Worm (Caenorhabditis elegans) whole organism, L4 larva: ENCODE measurements around the gene F47B7.3.
A peak's percentile ranks its signal among the peaks of the same experiment; 100 is the strongest.

ENCODE experiments used
- F37D6.2 ChIP-seq: sonication (generic microtip); optimal IDR thresholded peaks from 2 replicates; lab custom pipeline; 2016; ENCODE audit warnings: mild to moderate bottlenecking, missing genetic modification characterization, missing compliant biosample characterization
- F49E8.2 ChIP-seq: sonication (generic microtip); optimal IDR thresholded peaks from 2 replicates; lab custom pipeline; 2016; ENCODE audit warnings: missing compliant biosample characterization, mild to moderate bottlenecking, missing genetic modification characterization, borderline replicate concordance
- Y105C5A.15 ChIP-seq: fragments of 200-800 bp; sonication (Bioruptor generic); IDR thresholded peaks from 2 replicates; pipeline ENCODE4 v1.3.6; 2022; ENCODE audit warnings: missing genetic modification characterization, missing compliant biosample characterization
- Y48G9A.11 ChIP-seq: fragments of 200-800 bp; sonication (Bioruptor generic); IDR thresholded peaks from 2 replicates; pipeline ENCODE4 v1.3.6; 2022; ENCODE audit warnings: missing genetic modification reagents, missing genetic modification characterization, missing compliant biosample characterization
- aha-1 ChIP-seq: fragments of 150-350 bp; peaks from one replicate; lab custom pipeline; 2014; ENCODE audit warnings: missing biosample characterization, missing genetic modification characterization
- ceh-32 ChIP-seq: sonication (generic microtip); optimal IDR thresholded peaks from 2 replicates; lab custom pipeline; 2016; ENCODE audit warnings: mild to moderate bottlenecking, missing genetic modification characterization, missing compliant biosample characterization; ENCODE audit not compliant: poor library complexity
- ceh-62 ChIP-seq: sonication (generic microtip); optimal IDR thresholded peaks from 2 replicates; lab custom pipeline; 2017; ENCODE audit warnings: missing biosample characterization, missing genetic modification characterization
- ces-1 ChIP-seq: fragments of 150-350 bp; sonication (generic microtip); optimal IDR thresholded peaks from 4 replicates; lab custom pipeline; 2014; ENCODE audit warnings: missing biosample characterization, missing genetic modification reagents, missing genetic modification characterization
- daf-16 ChIP-seq, 3 experiments: sonication (generic microtip); optimal IDR thresholded peaks; 2 replicates each; lab custom pipeline; 2016 to 2017; ENCODE audit warnings: missing genetic modification characterization in 3 of 3, missing genetic modification reagents in 3 of 3, mild to moderate bottlenecking in 2 of 3, missing compliant biosample characterization in 2 of 3, missing biosample characterization in 1 of 3, moderate library complexity in 1 of 3
- dmd-6 ChIP-seq: fragments of 200-800 bp; sonication (Bioruptor generic); IDR thresholded peaks from 2 replicates; pipeline ENCODE4 v1.3.6; 2022; ENCODE audit warnings: missing genetic modification reagents, missing genetic modification characterization, missing compliant biosample characterization
- duxl-1 ChIP-seq: sonication (generic microtip); optimal IDR thresholded peaks from 2 replicates; lab custom pipeline; 2016; ENCODE audit warnings: mild to moderate bottlenecking, missing genetic modification characterization, moderate library complexity, missing compliant biosample characterization; ENCODE audit not compliant: poor library complexity
- dve-1 ChIP-seq: sonication (generic microtip); optimal IDR thresholded peaks from 2 replicates; lab custom pipeline; 2017; ENCODE audit warnings: antibody characterized with exemption, mild to moderate bottlenecking, missing genetic modification characterization, missing compliant biosample characterization; ENCODE audit not compliant: insufficient read depth
- hlh-11 ChIP-seq: fragments of 200-800 bp; sonication (Bioruptor generic); optimal IDR thresholded peaks from 2 replicates; lab custom pipeline; 2018; ENCODE audit warnings: mild to moderate bottlenecking, missing genetic modification characterization, missing compliant biosample characterization
- hlh-30 ChIP-seq: sonication (generic microtip); optimal IDR thresholded peaks from 2 replicates; lab custom pipeline; 2017; ENCODE audit warnings: antibody characterized with exemption, mild to moderate bottlenecking, missing genetic modification characterization, missing compliant biosample characterization; ENCODE audit not compliant: insufficient read depth
- madf-9 ChIP-seq: fragments of 200-800 bp; sonication (Bioruptor generic); conservative IDR thresholded peaks from 2 replicates; pipeline ENCODE4 v1.3.6; 2022; ENCODE audit warnings: missing genetic modification reagents, missing genetic modification characterization, missing compliant biosample characterization
- mes-2 ChIP-seq: sonication (generic microtip); optimal IDR thresholded peaks from 2 replicates; lab custom pipeline; 2016; ENCODE audit warnings: missing genotype, mild to moderate bottlenecking, missing genetic modification characterization, missing compliant biosample characterization; ENCODE audit not compliant: poor library complexity, severe bottlenecking
- mxl-2 ChIP-seq: fragments of 200-800 bp; sonication (Bioruptor generic); conservative IDR thresholded peaks from 2 replicates; pipeline ENCODE4 v1.3.6; 2022; ENCODE audit warnings: missing genetic modification reagents, missing genetic modification characterization, missing compliant biosample characterization
- mxl-3 ChIP-seq: fragments of 200-800 bp; sonication (Bioruptor generic); optimal IDR thresholded peaks from 2 replicates; lab custom pipeline; 2018; ENCODE audit warnings: mild to moderate bottlenecking, missing genetic modification characterization, missing compliant biosample characterization
- nhr-237 ChIP-seq: sonication (generic microtip); optimal IDR thresholded peaks from 2 replicates; lab custom pipeline; 2017; ENCODE audit warnings: missing biosample characterization, missing genetic modification characterization
- nhr-28 ChIP-seq: fragments of 150-350 bp; optimal IDR thresholded peaks from 2 replicates; lab custom pipeline; 2014; ENCODE audit warnings: missing biosample characterization, missing genetic modification characterization
- nhr-41 ChIP-seq: fragments of 200-800 bp; sonication (Bioruptor generic); IDR thresholded peaks from 2 replicates; pipeline ENCODE4 v1.3.6; 2022; ENCODE audit warnings: missing genetic modification reagents, missing genetic modification characterization, missing compliant biosample characterization
- pqm-1 ChIP-seq: sonication (generic microtip); optimal IDR thresholded peaks from 2 replicates; lab custom pipeline; 2017; ENCODE audit warnings: missing biosample characterization, missing genetic modification characterization
- rbr-2 ChIP-seq: sonication (generic microtip); optimal IDR thresholded peaks from 2 replicates; lab custom pipeline; 2016; ENCODE audit warnings: missing genotype, missing genetic modification characterization, missing compliant biosample characterization
- tag-97 ChIP-seq: fragments of 200-800 bp; sonication (Bioruptor generic); IDR thresholded peaks from 2 replicates; pipeline ENCODE4 v1.3.6; 2022; ENCODE audit warnings: missing genetic modification characterization, missing compliant biosample characterization
- tra-1 ChIP-seq: fragments of 200-800 bp; sonication (Bioruptor generic); IDR thresholded peaks from 2 replicates; pipeline ENCODE4 v1.3.6; 2022; ENCODE audit warnings: missing genetic modification reagents, missing genetic modification characterization, missing compliant biosample characterization
- unc-39 ChIP-seq: sonication (generic microtip); optimal IDR thresholded peaks from 2 replicates; lab custom pipeline; 2017; ENCODE audit warnings: missing biosample characterization, missing genetic modification characterization
- unc-62 ChIP-seq, 3 experiments: fragments of 150-350 bp in 1 of 3; sonication (generic microtip); optimal IDR thresholded peaks in 2 of 3; peaks in 1 of 3; 1 replicate in 1 of 3; 2 replicates in 2 of 3; lab custom pipeline; 2014 to 2017; ENCODE audit warnings: missing biosample characterization in 3 of 3, missing genetic modification characterization in 3 of 3, missing genetic modification reagents in 3 of 3, missing genotype in 1 of 3
- ztf-7 ChIP-seq: fragments of 150-350 bp; optimal IDR thresholded peaks from 2 replicates; lab custom pipeline; 2014; ENCODE audit warnings: missing biosample characterization, missing genetic modification characterization

F47B7.3 gene

ce11 chrX:3787431-3788076 lies 23.4 kb upstream of the F47B7.3 start, which contains the start of gene pmpl-1 (continued):
- TF ChIP-seq mxl-3 (GFP tag; lab: Kevin White, UChicago) = peak; percentile 2
- TF ChIP-seq ceh-62 (tag; lab: Kevin White, UChicago) = no peak
- TF ChIP-seq dmd-6 = peak; percentile 22

- TF ChIP-seq tra-1 (GFP tag; lab: Robert Waterston, UW) (no peak), daf-16 (GFP tag; optimal IDR thresholded peaks at IDR 0.05; lab: Kevin White, UChicago) (no peak), daf-16 (tag; optimal IDR thresholded peaks at IDR 0.05; lab: Kevin White, UChicago) (peak; percentile 96), nhr-28 (peak; percentile 24), hlh-11 (tag; lab: Kevin White, UChicago) (no peak), Y48G9A.11 (GFP tag; lab: Robert Waterston, UW) (no peak), mes-2 (tag; lab: Kevin White, UChicago) (no peak), Y105C5A.15 (GFP tag; lab: Robert Waterston, UW) (no peak), pqm-1 (tag; lab: Kevin White, UChicago) (peak; percentile 32), F49E8.2 (tag; lab: Kevin White, UChicago) (no peak), dve-1 (peak; percentile 30), ztf-7 (no peak), tag-97 (GFP tag; lab: Robert Waterston, UW) (no peak), rbr-2 (tag; lab: Kevin White, UChicago) (no peak), hlh-30 (peak; percentile 13)
Observed at ce11 chrX:3785111-3785808, 21.1 kb upstream of the F47B7.3 start.

- TF ChIP-seq unc-62 (GFP tag; optimal IDR thresholded peaks at IDR 0.05 in 1 of 2; lab: Kevin White, UChicago) (peak in 1 of 2 experiments; percentile 97), unc-62 (tag; optimal IDR thresholded peaks at IDR 0.05; lab: Kevin White, UChicago) (no peak), unc-39 (tag; lab: Kevin White, UChicago) (no peak)
- TF ChIP-seq, all 104 proteins: peak for 1
Observed at ce11 chrX:3783659-3784058, 19.5 kb upstream of the F47B7.3 start.

- TF ChIP-seq hlh-30 (no peak), aha-1 (peak; percentile 27)
Observed at ce11 chrX:3781040-3781439, 16.8 kb upstream of the F47B7.3 start, which contains the start of gene marg-1. Gene marg-1 (minus strand): TSS chrX:3781140.

- TF ChIP-seq mxl-3 (GFP tag; lab: Kevin White, UChicago) (peak; percentile 5), unc-62 (GFP tag; optimal IDR thresholded peaks at IDR 0.05 in 1 of 2; lab: Kevin White, UChicago) (peak in 1 of 2 experiments; percentile 95), unc-62 (tag; optimal IDR thresholded peaks at IDR 0.05; lab: Kevin White, UChicago) (no peak), madf-9 (GFP tag; lab: Robert Waterston, UW) (no peak), hlh-30 (no peak), nhr-28 (peak; percentile 7), aha-1 (peak; percentile 4), hlh-11 (tag; lab: Kevin White, UChicago) (peak; percentile 14)
Observed at ce11 chrX:3773233-3773632, 9.0 kb upstream of the F47B7.3 start.

- TF ChIP-seq F37D6.2 (tag; lab: Kevin White, UChicago) = no peak
- no peak for TF ChIP-seq nhr-237 (tag; lab: Kevin White, UChicago)
- TF ChIP-seq ces-1 (GFP tag; lab: Kevin White, UChicago) = peak; percentile 31
- TF ChIP-seq mes-2 (tag; lab: Kevin White, UChicago) = peak; percentile 40
- no peak for TF ChIP-seq duxl-1 (tag; lab: Kevin White, UChicago)
- no peak for TF ChIP-seq mxl-2 (GFP tag; lab: Robert Waterston, UW)
- no peak for TF ChIP-seq nhr-41 (GFP tag; lab: Robert Waterston, UW)
- peak; percentile 10 for TF ChIP-seq rbr-2 (tag; lab: Kevin White, UChicago)
- TF ChIP-seq ceh-32 (tag; lab: Kevin White, UChicago) = no peak
Observed at ce11 chrX:3772405-3772804, 8.2 kb upstream of the F47B7.3 start, which contains the start of gene F47B7.2. Gene F47B7.2 (plus strand): TSS chrX:3772762.
